Fruit fly (Drosophila melanogaster) whole organism, pupa: ENCODE measurements around the gene Targ3.

ENCODE experiments used
- CG17806 ChIP-seq: fragments of 200-800 bp; sonication (Bioruptor generic); optimal IDR thresholded peaks from 2 replicates; lab custom pipeline; 2018; ENCODE audit warnings: missing biosample characterization, mild to moderate bottlenecking, missing genetic modification characterization, moderate library complexity
- CG8301 ChIP-seq: fragments of 200-800 bp; sonication (Bioruptor generic); optimal IDR thresholded peaks from 2 replicates; lab custom pipeline; 2018; ENCODE audit warnings: missing biosample characterization, mild to moderate bottlenecking, missing genetic modification characterization
- gl ChIP-seq: fragments of 200-800 bp; sonication (Bioruptor generic); optimal IDR thresholded peaks from 2 replicates; lab custom pipeline; 2018; ENCODE audit warnings: missing biosample characterization, mild to moderate bottlenecking, missing genetic modification characterization

DNA sequence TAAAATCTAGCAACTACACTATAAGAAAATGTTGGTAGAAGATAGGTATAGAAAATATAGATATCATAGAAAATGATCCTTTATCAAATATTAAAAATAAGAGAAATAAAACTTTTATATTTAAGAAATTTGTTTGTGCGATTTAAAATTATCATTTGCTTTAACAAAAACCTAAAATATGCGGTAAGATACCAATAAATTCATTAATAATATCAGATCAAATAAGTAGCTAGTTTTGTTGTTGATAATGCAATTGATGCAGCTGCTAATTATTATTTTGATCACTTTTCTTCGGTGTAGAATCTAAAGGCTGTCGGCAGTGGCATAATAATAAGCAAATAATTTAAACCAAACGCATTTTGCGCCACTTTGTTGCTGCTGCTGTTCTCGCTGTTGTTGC lies 27.6 kb downstream of the Targ3 start:
- no peak for TF ChIP-seq CG17806 (tag; lab: Kevin White, UChicago)
- no peak for TF ChIP-seq gl (tag; lab: Kevin White, UChicago)
- TF ChIP-seq CG8301 (tag; lab: Kevin White, UChicago) = peak; percentile 90
